Worm (Caenorhabditis elegans) whole organism, L2 larva: Measurements from ENCODE around the gene srx-128.

Source experiments
- F13H6.1 ChIP-seq: sonication (generic microtip); optimal IDR thresholded peaks from 2 replicates; lab custom pipeline; 2016; ENCODE audit warnings: missing genetic modification characterization, missing compliant biosample characterization
- aly-2 ChIP-seq: fragments of 150-350 bp; optimal IDR thresholded peaks from 2 replicates; lab custom pipeline; 2014; ENCODE audit warnings: missing biosample characterization, missing genetic modification characterization
- dmd-4 ChIP-seq: sonication (generic microtip); optimal IDR thresholded peaks from 2 replicates; lab custom pipeline; 2017; ENCODE audit warnings: missing biosample characterization, missing genetic modification characterization
- nhr-11 ChIP-seq: fragments of 150-350 bp; optimal IDR thresholded peaks from 2 replicates; lab custom pipeline; 2014; ENCODE audit warnings: missing biosample characterization, missing genetic modification characterization
- unc-39 ChIP-seq: fragments of 150-350 bp; optimal IDR thresholded peaks from 2 replicates; lab custom pipeline; 2014; ENCODE audit warnings: missing biosample characterization, missing genetic modification characterization

- no peak for TF ChIP-seq F13H6.1 (tag; lab: Kevin White, UChicago)
- no peak for TF ChIP-seq dmd-4
- no peak for TF ChIP-seq nhr-11 (tag; lab: Kevin White, UChicago)
- no peak for TF ChIP-seq aly-2 (tag; lab: Kevin White, UChicago)
- TF ChIP-seq unc-39 = no peak
Observed at ce11 chrV:13790117-13790516, 47.2 kb upstream of the srx-128 start.
